Fruit fly (Drosophila melanogaster): ENCODE measurements around the gene nonA-l.

DNA sequence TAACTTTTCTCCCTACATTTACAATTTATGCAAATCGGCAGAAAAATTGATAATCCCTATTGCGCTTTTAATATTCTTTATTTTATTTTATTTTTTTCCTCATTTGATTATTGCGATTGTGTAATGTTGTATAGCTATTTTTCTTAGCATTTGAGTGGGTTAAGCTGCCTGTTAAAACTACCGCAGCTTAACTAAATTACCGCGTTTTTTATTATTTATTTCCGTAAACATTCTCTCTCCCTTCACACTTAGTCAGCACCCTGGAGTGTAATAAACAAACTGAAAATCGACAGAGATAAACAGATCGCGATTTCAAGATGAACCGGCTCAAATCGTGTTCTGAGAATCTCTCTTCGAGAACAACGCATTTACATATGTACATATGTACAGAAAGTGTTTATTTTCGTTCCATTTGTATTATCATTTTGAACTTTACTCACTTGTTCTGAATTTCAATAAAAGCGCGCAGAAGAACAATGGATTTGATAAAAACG lies 15.0 kb downstream of the nonA-l start:
- TF ChIP-seq Adf1 (GFP tag; IDR thresholded peaks at IDR 0.05): no peak
- TF ChIP-seq Blimp-1 (GFP tag; optimal IDR thresholded peaks at IDR 0.05): peak; percentile 19
- TF ChIP-seq nom (GFP tag; optimal IDR thresholded peaks at IDR 0.05): no peak
- TF ChIP-seq CG11695 (GFP tag; IDR thresholded peaks at IDR 0.05): no peak
- no peak for TF ChIP-seq CG10979 (tag; optimal IDR thresholded peaks at IDR 0.05)
- TF ChIP-seq CG17912 (GFP tag; optimal IDR thresholded peaks at IDR 0.05): no peak
- no peak for TF ChIP-seq CG12659 (GFP tag; optimal IDR thresholded peaks at IDR 0.05)
- TF ChIP-seq ci (GFP tag; IDR thresholded peaks at IDR 0.05): no peak

Data from whole organism, embryonic.